Fruit fly (Drosophila melanogaster) whole organism, wandering third instar larva: ENCODE measurements around the gene Acp76A.

Experiments
- CG32264 ChIP-seq: fragments of 200-800 bp; sonication (Bioruptor generic); optimal IDR thresholded peaks from 2 replicates; lab custom pipeline; 2016; ENCODE audit warnings: missing biosample characterization, missing genetic modification characterization
- CG9705 ChIP-seq: fragments of 200-800 bp; sonication (Bioruptor generic); optimal IDR thresholded peaks from 2 replicates; lab custom pipeline; 2018; ENCODE audit warnings: missing biosample characterization, mild to moderate bottlenecking, missing genetic modification characterization
- CrebA ChIP-seq: fragments of 200-800 bp; sonication (Bioruptor generic); optimal IDR thresholded peaks from 2 replicates; lab custom pipeline; 2016; ENCODE audit warnings: missing biosample characterization, mild to moderate bottlenecking, missing genetic modification characterization, borderline replicate concordance
- Dfd ChIP-seq: fragments of >200 bp; optimal IDR thresholded peaks from 2 replicates; lab custom pipeline; 2017; ENCODE audit warnings: missing biosample characterization, missing genetic modification characterization
- Dif ChIP-seq: fragments of 200-275, 200-300 bp; sonication (Bioruptor generic); optimal IDR thresholded peaks from 2 replicates; lab custom pipeline; 2018; ENCODE audit warnings: missing biosample characterization, missing genetic modification characterization; ENCODE audit not compliant: partially characterized antibody
- GATAd ChIP-seq: sonication (Bioruptor generic); optimal IDR thresholded peaks from 2 replicates; lab custom pipeline; 2016; ENCODE audit warnings: missing biosample characterization, missing genetic modification characterization
- Hr83 ChIP-seq: fragments of 200-300 bp; sonication (Bioruptor generic); optimal IDR thresholded peaks from 2 replicates; lab custom pipeline; 2016; ENCODE audit warnings: missing biosample characterization, mild to moderate bottlenecking, missing genetic modification characterization, moderate library complexity; ENCODE audit not compliant: poor library complexity, severe bottlenecking
- Myc ChIP-seq: fragments of >200 bp; optimal IDR thresholded peaks from 2 replicates; lab custom pipeline; 2017
- OdsH ChIP-seq: fragments of 200-800 bp; sonication (Bioruptor generic); optimal IDR thresholded peaks from 2 replicates; lab custom pipeline; 2016; ENCODE audit warnings: missing biosample characterization, mild to moderate bottlenecking, missing genetic modification characterization
- Rel ChIP-seq, 2 experiments: fragments of 200-800 bp; sonication (Bioruptor generic) in 1 of 2; optimal IDR thresholded peaks; 2 replicates in 1 of 2; 3 replicates in 1 of 2; lab custom pipeline; 2016 to 2019; ENCODE audit warnings: mild to moderate bottlenecking in 2 of 2, missing biosample characterization in 2 of 2, missing genetic modification characterization in 2 of 2, moderate library complexity in 1 of 2
- Sp1 ChIP-seq: fragments of 200-800 bp; sonication (Bioruptor generic); optimal IDR thresholded peaks from 3 replicates; lab custom pipeline; 2019; ENCODE audit warnings: missing biosample characterization, mild to moderate bottlenecking, missing genetic modification characterization, moderate library complexity
- br ChIP-seq: fragments of 200-800 bp; sonication (Bioruptor generic); optimal IDR thresholded peaks from 2 replicates; lab custom pipeline; 2016; ENCODE audit warnings: missing biosample characterization, missing genetic modification characterization
- dsf ChIP-seq: sonication (Bioruptor generic); optimal IDR thresholded peaks from 2 replicates; lab custom pipeline; 2016; ENCODE audit warnings: missing biosample characterization, missing genetic modification characterization, borderline replicate concordance
- foxo ChIP-seq, 2 experiments: fragments of 200-800 bp; sonication (Bioruptor generic); optimal IDR thresholded peaks; 2 replicates in 1 of 2; 3 replicates in 1 of 2; lab custom pipeline; 2016 to 2017; ENCODE audit warnings: missing biosample characterization in 2 of 2, missing genetic modification characterization in 2 of 2
- fru ChIP-seq: fragments of 200-800 bp; sonication (Bioruptor generic); optimal IDR thresholded peaks from 3 replicates; lab custom pipeline; 2016; ENCODE audit warnings: missing biosample characterization, mild to moderate bottlenecking, missing genetic modification characterization
- h ChIP-seq: fragments of 200-800 bp; sonication (Bioruptor generic); optimal IDR thresholded peaks from 3 replicates; lab custom pipeline; 2016; ENCODE audit warnings: missing biosample characterization, mild to moderate bottlenecking, missing genetic modification characterization
- jim ChIP-seq: fragments of 175-275, 200-325 bp; sonication (Bioruptor generic); optimal IDR thresholded peaks from 2 replicates; lab custom pipeline; 2016; ENCODE audit warnings: missing biosample characterization, mild to moderate bottlenecking, missing genetic modification characterization
- lola ChIP-seq: fragments of >200 bp; optimal IDR thresholded peaks from 2 replicates; lab custom pipeline; 2017; ENCODE audit warnings: missing biosample characterization, missing genetic modification characterization
- pan ChIP-seq: fragments of >200 bp; optimal IDR thresholded peaks from 2 replicates; lab custom pipeline; 2017
- psq ChIP-seq: fragments of 200-800 bp; sonication (Bioruptor generic); optimal IDR thresholded peaks from 3 replicates; lab custom pipeline; 2017; ENCODE audit warnings: missing biosample characterization, mild to moderate bottlenecking, missing genetic modification characterization, moderate library complexity
- sage ChIP-seq: fragments of 200-800 bp; sonication (Bioruptor generic); optimal IDR thresholded peaks from 2 replicates; lab custom pipeline; 2016; ENCODE audit warnings: missing biosample characterization, mild to moderate bottlenecking, missing genetic modification characterization
- tai ChIP-seq: sonication (Bioruptor generic); optimal IDR thresholded peaks from 2 replicates; lab custom pipeline; 2016; ENCODE audit warnings: missing biosample characterization, missing genetic modification characterization
- usp ChIP-seq: fragments of >200 bp; optimal IDR thresholded peaks from 2 replicates; lab custom pipeline; 2017; ENCODE audit warnings: missing biosample characterization, missing genetic modification characterization
- woc ChIP-seq: sonication (Bioruptor generic); optimal IDR thresholded peaks from 2 replicates; lab custom pipeline; 2016; ENCODE audit warnings: missing biosample characterization, mild to moderate bottlenecking, missing genetic modification characterization

Acp76A gene

dm6 chr3L:19097102-19097501 is 45.3 kb upstream of the Acp76A start:
- TF ChIP-seq Myc (lab: Kevin White, UChicago) (no peak), Dfd (GFP tag; lab: Kevin White, UChicago) (peak; percentile 59)

dm6 chr3L:19096032-19096431 is 44.2 kb upstream of the Acp76A start, which contains the start of gene CNPYb:
Gene CNPYb, minus strand, starts transcription at chr3L:19096217.
- TF ChIP-seq lola (GFP tag; lab: Kevin White, UChicago) (no peak), sage (GFP tag; lab: Kevin White, UChicago) (peak; percentile 47), OdsH (no peak), pan (lab: Kevin White, UChicago) (no peak), woc (GFP tag; lab: Kevin White, UChicago) (peak; percentile 34), Sp1 (GFP tag; lab: Kevin White, UChicago) (peak; percentile 21), Myc (lab: Kevin White, UChicago) (peak; percentile 72), CG9705 (GFP tag; lab: Kevin White, UChicago) (peak; percentile 6), dsf (GFP tag; lab: Kevin White, UChicago) (no peak), psq (GFP tag; lab: Kevin White, UChicago) (no peak)

dm6 chr3L:19092125-19093058 is 40.6 kb upstream of the Acp76A start, which contains the start of gene MESR6:
Gene MESR6, plus strand, starts transcription at chr3L:19092670.
- peak; percentile 17 for TF ChIP-seq Sp1 (GFP tag; lab: Kevin White, UChicago)
- TF ChIP-seq foxo (GFP tag; optimal IDR thresholded peaks at IDR 0.05; lab: Kevin White, UChicago): no peak
- no peak for TF ChIP-seq jim (GFP tag; lab: Kevin White, UChicago)
- peak; percentile 30 for TF ChIP-seq Hr83 (GFP tag; lab: Kevin White, UChicago)
- TF ChIP-seq CG32264 (GFP tag; lab: Kevin White, UChicago): no peak
- no peak for TF ChIP-seq Rel (GFP tag; optimal IDR thresholded peaks at IDR 0.05; lab: Kevin White, UChicago)
- peak; percentile 79 for TF ChIP-seq Rel (tag; optimal IDR thresholded peaks at IDR 0.05; lab: Kevin White, UChicago)
- TF ChIP-seq h (GFP tag; lab: Kevin White, UChicago): peak; percentile 22

- peak; percentile 61 for TF ChIP-seq Dfd (GFP tag; lab: Kevin White, UChicago)
- no peak for TF ChIP-seq tai (GFP tag; lab: Kevin White, UChicago)
- no peak for TF ChIP-seq Myc (lab: Kevin White, UChicago)
- TF ChIP-seq sage (GFP tag; lab: Kevin White, UChicago): peak; percentile 24
- peak; percentile 7 for TF ChIP-seq Dif (GFP tag; lab: Kevin White, UChicago)
These were observed 39.7 kb upstream of the Acp76A start for dm6 chr3L:19091423-19092124.

- TF ChIP-seq CG32264 (GFP tag; lab: Kevin White, UChicago) (no peak), Myc (lab: Kevin White, UChicago) (no peak), OdsH (no peak), dsf (GFP tag; lab: Kevin White, UChicago) (no peak), GATAd (GFP tag; lab: Kevin White, UChicago) (no peak), sage (GFP tag; lab: Kevin White, UChicago) (no peak), usp (GFP tag; lab: Kevin White, UChicago) (no peak), CrebA (no peak), br (GFP tag; lab: Kevin White, UChicago) (no peak), fru (no peak)
These were observed 37.3 kb upstream of the Acp76A start for dm6 chr3L:19089120-19089519.
